Fruit fly (Drosophila melanogaster) whole organism, adult: ENCODE results near the gene CG14341.

Experiments
- CG11617 ChIP-seq: fragments of 200-800 bp; sonication (Bioruptor generic); optimal IDR thresholded peaks from 2 replicates; lab custom pipeline; 2017; ENCODE audit warnings: mild to moderate bottlenecking, missing biosample characterization, missing genetic modification reagents, missing genetic modification characterization
- CG12768 ChIP-seq: fragments of 200-800 bp; sonication (Bioruptor generic); optimal IDR thresholded peaks from 2 replicates; lab custom pipeline; 2017; ENCODE audit warnings: missing biosample characterization, missing genetic modification characterization, mild to moderate bottlenecking, moderate library complexity, missing genetic modification reagents
- CG14711 ChIP-seq: fragments of 200-800 bp; sonication (Bioruptor generic); optimal IDR thresholded peaks from 2 replicates; lab custom pipeline; 2018; ENCODE audit warnings: missing biosample characterization, mild to moderate bottlenecking, missing genetic modification characterization, moderate library complexity
- CG1620 ChIP-seq: fragments of 200-800 bp; sonication (Bioruptor generic); optimal IDR thresholded peaks from 2 replicates; lab custom pipeline; 2016; ENCODE audit warnings: missing biosample characterization, missing genetic modification characterization
- CG33017 ChIP-seq: fragments of 200-800 bp; sonication (Bioruptor generic); optimal IDR thresholded peaks from 2 replicates; lab custom pipeline; 2018; ENCODE audit warnings: missing biosample characterization, mild to moderate bottlenecking, missing genetic modification characterization, moderate library complexity
- CG5204 ChIP-seq: fragments of 200-800 bp; sonication (Bioruptor generic); optimal IDR thresholded peaks from 2 replicates; lab custom pipeline; 2016; ENCODE audit warnings: missing biosample characterization, missing genetic modification characterization
- CG7045 ChIP-seq: fragments of 200-800 bp; sonication (Bioruptor generic); optimal IDR thresholded peaks from 2 replicates; lab custom pipeline; 2017; ENCODE audit warnings: missing biosample characterization, mild to moderate bottlenecking, missing genetic modification characterization
- CG7101 ChIP-seq: fragments of 200-800 bp; sonication (Bioruptor generic); optimal IDR thresholded peaks from 2 replicates; lab custom pipeline; 2018; ENCODE audit warnings: missing biosample characterization, mild to moderate bottlenecking, missing genetic modification characterization, moderate library complexity
- Clk ChIP-seq: fragments of 200-800 bp; sonication (Bioruptor generic); optimal IDR thresholded peaks from 2 replicates; lab custom pipeline; 2017; ENCODE audit warnings: missing biosample characterization, missing genetic modification characterization
- Crg-1 ChIP-seq: fragments of 200-800 bp; sonication (Bioruptor generic); optimal IDR thresholded peaks from 2 replicates; lab custom pipeline; 2016; ENCODE audit warnings: missing biosample characterization, missing genetic modification characterization
- Hr96 ChIP-seq: fragments of 200-800 bp; sonication (Bioruptor generic); optimal IDR thresholded peaks from 2 replicates; lab custom pipeline; 2016; ENCODE audit warnings: missing biosample characterization, missing genetic modification characterization
- Mnt ChIP-seq: fragments of 200-800 bp; sonication (Bioruptor generic); optimal IDR thresholded peaks from 2 replicates; lab custom pipeline; 2016; ENCODE audit warnings: missing biosample characterization, mild to moderate bottlenecking, missing genetic modification characterization
- bab1 ChIP-seq: fragments of 200-800 bp; sonication (Bioruptor generic); optimal IDR thresholded peaks from 3 replicates; lab custom pipeline; 2019; ENCODE audit warnings: missing biosample characterization, mild to moderate bottlenecking, missing genetic modification characterization, moderate library complexity
- cic ChIP-seq: fragments of 200-800 bp; sonication (Bioruptor generic); optimal IDR thresholded peaks from 2 replicates; lab custom pipeline; 2017; ENCODE audit warnings: missing biosample characterization, mild to moderate bottlenecking, missing genetic modification characterization, moderate library complexity
- cnc ChIP-seq, 2 experiments: fragments of >200 bp; optimal IDR thresholded peaks; 2 replicates each; lab custom pipeline; 2017
- kay ChIP-seq: fragments of 200-800 bp; sonication (Bioruptor generic); peaks from one replicate; lab custom pipeline; 2016; ENCODE audit warnings: missing biosample characterization, missing genetic modification characterization, borderline replicate concordance
- ovo ChIP-seq: fragments of 200-800 bp; sonication (Bioruptor generic); optimal IDR thresholded peaks from 2 replicates; lab custom pipeline; 2016; ENCODE audit warnings: missing biosample characterization, missing genetic modification characterization
- pad ChIP-seq: fragments of 200-800 bp; sonication (Bioruptor generic); optimal IDR thresholded peaks from 3 replicates; lab custom pipeline; 2017; ENCODE audit warnings: missing biosample characterization, missing genetic modification characterization, mild to moderate bottlenecking, moderate library complexity, missing genetic modification reagents
- tj ChIP-seq: fragments of 200-800 bp; sonication (Bioruptor generic); optimal IDR thresholded peaks from 3 replicates; lab custom pipeline; 2017; ENCODE audit warnings: missing biosample characterization, mild to moderate bottlenecking, missing genetic modification characterization, moderate library complexity
- toe ChIP-seq: fragments of 200-800 bp; sonication (Bioruptor generic); optimal IDR thresholded peaks from 2 replicates; lab custom pipeline; 2016; ENCODE audit warnings: missing biosample characterization, missing genetic modification characterization

The CG14341 gene

DNA sequence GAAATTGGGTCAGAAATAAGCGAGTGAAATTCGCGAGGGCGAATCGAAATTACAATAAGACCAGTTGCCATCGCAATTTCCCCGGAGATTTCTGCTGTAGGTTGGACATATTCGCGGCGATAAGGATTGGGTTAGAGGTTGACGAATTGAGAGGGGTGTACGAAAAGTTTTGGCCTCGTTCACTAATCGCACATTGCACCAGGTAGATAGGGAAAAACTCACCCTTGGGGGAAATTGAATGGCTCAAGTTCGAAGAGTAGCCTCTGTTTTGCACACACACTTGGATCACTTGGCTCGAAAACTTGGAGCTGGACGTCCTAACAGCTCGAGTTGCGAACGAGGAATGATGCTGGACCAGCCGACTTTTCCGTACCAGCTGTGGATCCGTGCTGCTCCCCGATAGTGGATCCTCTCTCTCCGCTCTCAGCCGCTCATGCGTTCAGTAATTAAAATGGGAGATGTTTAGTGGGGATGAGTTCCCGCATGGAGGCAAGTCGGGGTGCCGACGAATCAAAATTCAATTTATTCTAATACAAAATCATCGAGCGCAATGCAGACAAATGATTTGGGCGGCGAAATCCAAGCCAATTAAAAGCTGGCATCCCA is 2.7 kb upstream of the CG14341 start, which contains the start of gene CG5080:
TSS of gene CG5080 (minus strand) at position 349 of the 606 bp plus-strand sequence.
- TF ChIP-seq CG7045 (no peak), cic (GFP tag; lab: Kevin White, UChicago) (no peak), kay (no peak), CG7101 (no peak), CG14711 (tag; lab: Kevin White, UChicago) (no peak), bab1 (GFP tag; lab: Kevin White, UChicago) (no peak), Mnt (GFP tag; lab: Kevin White, UChicago) (no peak), pad (GFP tag; lab: Kevin White, UChicago) (no peak), CG33017 (no peak), cnc (optimal IDR thresholded peaks at IDR 0.05; lab: Kevin White, UChicago) (no peak), ovo (GFP tag; lab: Kevin White, UChicago) (no peak), CG5204 (GFP tag; lab: Kevin White, UChicago) (no peak), CG1620 (GFP tag; lab: Kevin White, UChicago) (no peak), Hr96 (GFP tag; lab: Kevin White, UChicago) (no peak)

DNA sequence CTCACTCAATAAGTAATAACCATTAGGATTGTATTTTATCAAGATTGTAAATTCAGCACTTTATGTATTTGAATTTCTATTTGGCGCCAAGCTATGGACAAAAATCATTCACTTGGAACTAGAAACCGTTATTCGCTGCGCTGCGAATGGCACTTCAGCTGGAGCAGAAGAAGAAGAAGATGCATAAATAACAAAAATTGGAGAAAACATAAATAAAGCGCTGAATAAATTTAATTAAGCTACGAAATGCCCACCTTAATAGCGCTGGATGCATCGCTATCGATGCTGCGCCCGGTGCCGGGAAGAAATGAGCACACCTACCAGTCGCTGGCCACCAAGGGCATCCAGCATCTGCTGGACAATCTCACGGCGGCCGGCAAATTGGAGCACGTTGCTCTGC is 2.0 kb upstream of the CG14341 start, which contains the start of gene IntS14:
TSS of gene IntS14 (plus strand) at position 150 of the 400 bp plus-strand sequence.
- peak; percentile 88 for TF ChIP-seq tj (GFP tag; lab: Kevin White, UChicago)
- TF ChIP-seq ovo (GFP tag; lab: Kevin White, UChicago): peak; percentile 92
- TF ChIP-seq bab1 (GFP tag; lab: Kevin White, UChicago): peak; percentile 13
- TF ChIP-seq cnc (optimal IDR thresholded peaks at IDR 0.05; lab: Kevin White, UChicago): no peak
- no peak for TF ChIP-seq CG11617 (GFP tag; lab: Kevin White, UChicago)
- no peak for TF ChIP-seq CG33017
- no peak for TF ChIP-seq CG12768 (GFP tag; lab: Kevin White, UChicago)

DNA sequence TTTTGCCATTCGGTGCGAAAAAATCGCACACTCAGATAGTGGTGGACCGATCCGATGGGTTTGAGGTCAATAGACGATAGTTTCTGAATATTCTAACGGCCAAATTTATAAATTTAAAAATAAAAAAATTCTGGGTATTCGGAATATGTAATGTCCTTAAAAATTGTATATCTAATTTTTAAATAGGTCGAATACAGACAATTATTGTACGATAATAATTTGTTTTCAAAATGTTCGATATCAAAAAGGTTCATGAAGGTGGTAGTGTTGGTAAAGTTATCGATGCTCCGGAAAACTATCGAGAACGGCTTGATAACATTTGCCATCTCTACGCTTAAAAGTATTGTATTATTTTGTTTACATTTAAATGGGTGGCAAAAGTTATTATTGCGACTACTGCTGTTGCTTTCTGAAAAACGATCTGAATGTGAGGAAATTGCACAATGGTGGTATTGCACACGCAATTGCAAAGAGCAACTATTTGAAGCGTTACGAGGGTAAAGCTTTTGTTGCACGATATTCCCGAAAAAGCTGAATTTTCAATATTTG is 3.6 kb downstream of the CG14341 start, which contains the start of the genes CG31922 and Plap:
TSS of gene CG31922 (plus strand) at position 315 of the 549 bp plus-strand sequence.
TSS of gene Plap (minus strand) at position 499 of the 549 bp plus-strand sequence.
- TF ChIP-seq CG11617 (GFP tag; lab: Kevin White, UChicago): peak; percentile 79
- TF ChIP-seq CG14711 (tag; lab: Kevin White, UChicago): peak; percentile 56
- TF ChIP-seq CG7101: peak; percentile 78
- TF ChIP-seq CG1620 (GFP tag; lab: Kevin White, UChicago): peak; percentile 90
- TF ChIP-seq toe (GFP tag; lab: Kevin White, UChicago): peak; percentile 92
- no peak for TF ChIP-seq cnc (optimal IDR thresholded peaks at IDR 0.05; lab: Kevin White, UChicago)
- TF ChIP-seq Crg-1 (GFP tag; lab: Kevin White, UChicago): peak; percentile 77
- peak; percentile 69 for TF ChIP-seq bab1 (GFP tag; lab: Kevin White, UChicago)
- peak; percentile 80 for TF ChIP-seq Hr96 (GFP tag; lab: Kevin White, UChicago)
- TF ChIP-seq kay: no peak
- TF ChIP-seq ovo (GFP tag; lab: Kevin White, UChicago): peak; percentile 74
- TF ChIP-seq Clk: peak; percentile 53
- no peak for TF ChIP-seq CG5204 (GFP tag; lab: Kevin White, UChicago)
- peak; percentile 89 for TF ChIP-seq tj (GFP tag; lab: Kevin White, UChicago)
- peak; percentile 80 for TF ChIP-seq CG12768 (GFP tag; lab: Kevin White, UChicago)
- peak; percentile 65 for TF ChIP-seq CG33017
- peak; percentile 77 for TF ChIP-seq Mnt (GFP tag; lab: Kevin White, UChicago)
- peak; percentile 62 for TF ChIP-seq pad (GFP tag; lab: Kevin White, UChicago)
- peak; percentile 66 for TF ChIP-seq CG7045
- TF ChIP-seq cic (GFP tag; lab: Kevin White, UChicago): peak; percentile 92

DNA sequence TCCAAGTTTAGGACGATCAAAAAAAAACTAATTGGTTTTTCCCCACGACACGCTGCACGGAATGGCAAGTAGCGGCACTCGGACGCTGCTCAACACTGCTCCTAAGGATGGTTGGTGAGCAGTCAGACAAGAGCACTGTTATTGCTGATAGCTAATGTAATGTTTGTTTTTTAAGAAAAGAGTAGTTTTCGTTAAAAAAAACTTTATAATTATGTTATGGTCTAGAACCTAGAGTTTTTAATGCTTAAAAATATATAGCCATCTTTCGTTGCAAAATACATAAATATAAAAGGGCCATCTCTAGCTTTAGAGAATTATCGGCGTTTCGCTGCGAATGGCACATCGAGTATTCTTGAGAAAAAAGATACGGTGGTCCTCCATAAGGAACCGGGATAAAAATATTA is 6.4 kb downstream of the CG14341 start, which contains the start of the genes Charon and CG4887:
TSS of gene Charon (minus strand) at position 102 of the 404 bp plus-strand sequence.
TSS of gene CG4887 (plus strand) at position 306 of the 404 bp plus-strand sequence.
- TF ChIP-seq CG14711 (tag; lab: Kevin White, UChicago): peak; percentile 78
- peak; percentile 79 for TF ChIP-seq CG12768 (GFP tag; lab: Kevin White, UChicago)
- TF ChIP-seq cic (GFP tag; lab: Kevin White, UChicago): peak; percentile 56
- peak; percentile 84 for TF ChIP-seq Mnt (GFP tag; lab: Kevin White, UChicago)
- TF ChIP-seq ovo (GFP tag; lab: Kevin White, UChicago): peak; percentile 87
- TF ChIP-seq bab1 (GFP tag; lab: Kevin White, UChicago): peak; percentile 70
- TF ChIP-seq kay: no peak
- TF ChIP-seq pad (GFP tag; lab: Kevin White, UChicago): peak; percentile 74
- no peak for TF ChIP-seq CG5204 (GFP tag; lab: Kevin White, UChicago)
- TF ChIP-seq Crg-1 (GFP tag; lab: Kevin White, UChicago): peak; percentile 90
- peak; percentile 90 for TF ChIP-seq CG1620 (GFP tag; lab: Kevin White, UChicago)
- peak; percentile 81 for TF ChIP-seq CG11617 (GFP tag; lab: Kevin White, UChicago)
- TF ChIP-seq CG7101: peak; percentile 86
- peak; percentile 78 for TF ChIP-seq CG33017
- peak; percentile 93 for TF ChIP-seq Hr96 (GFP tag; lab: Kevin White, UChicago)
- TF ChIP-seq toe (GFP tag; lab: Kevin White, UChicago): peak; percentile 94
- TF ChIP-seq tj (GFP tag; lab: Kevin White, UChicago): peak; percentile 69
- no peak for TF ChIP-seq cnc (optimal IDR thresholded peaks at IDR 0.05; lab: Kevin White, UChicago)
- peak; percentile 82 for TF ChIP-seq CG7045
- peak; percentile 79 for TF ChIP-seq Clk

- peak; percentile 52 for TF ChIP-seq bab1 (GFP tag; lab: Kevin White, UChicago)
- peak; percentile 37 for TF ChIP-seq Crg-1 (GFP tag; lab: Kevin White, UChicago)
- TF ChIP-seq CG7045: no peak
- no peak for TF ChIP-seq CG33017
- TF ChIP-seq pad (GFP tag; lab: Kevin White, UChicago): peak; percentile 21
- TF ChIP-seq CG14711 (tag; lab: Kevin White, UChicago): no peak
- peak; percentile 11 for TF ChIP-seq cic (GFP tag; lab: Kevin White, UChicago)
- peak; percentile 40 for TF ChIP-seq CG7101
- peak; percentile 53 for TF ChIP-seq CG1620 (GFP tag; lab: Kevin White, UChicago)
These were observed 11.2 kb downstream of the CG14341 start, which contains the start of gene CG4896 for dm6 chr2L:1177522-1177921. Gene CG4896 (plus strand): TSS chr2L:1177690.
